Worm (Caenorhabditis elegans): ENCODE results near the gene dct-19.

DNA sequence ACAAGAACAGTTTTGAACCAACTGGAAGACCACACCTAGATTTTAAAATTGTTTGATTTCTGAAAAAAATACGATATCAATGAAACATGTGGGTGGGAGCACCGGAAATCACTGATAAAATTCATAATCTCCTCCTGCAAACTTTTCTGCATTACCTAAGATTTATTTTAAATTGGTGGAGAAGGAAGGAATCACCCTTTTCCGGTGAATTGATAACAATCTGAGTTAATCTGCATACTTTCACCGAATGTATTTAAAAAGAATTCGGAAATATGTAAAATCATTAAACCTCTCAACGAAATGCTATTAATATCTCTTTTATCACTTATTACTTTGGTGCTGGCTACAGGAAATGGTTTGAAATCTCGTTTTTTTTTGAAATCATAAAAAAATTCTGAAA, at the start of gene dct-19:
- TF ChIP-seq madf-3 (GFP tag; IDR thresholded peaks at IDR 0.05) (no peak), F57A8.1 (GFP tag; optimal IDR thresholded peaks at IDR 0.05) (no peak), ZK185.1 (tag; optimal IDR thresholded peaks at IDR 0.05; ENCODE audit: poor library complexity, severe bottlenecking) (no peak), nfya-2 (GFP tag; IDR thresholded peaks at IDR 0.05) (no peak), nfyb-1 (GFP tag; IDR thresholded peaks at IDR 0.05) (no peak), ceh-79 (tag; optimal IDR thresholded peaks at IDR 0.05) (no peak)

Measured in whole organism, young adult.